Worm (Caenorhabditis elegans) whole organism, young adult: ENCODE results near the gene Y43F8B.3.

Experiments used
- B0035.1 ChIP-seq: sonication (generic microtip); optimal IDR thresholded peaks from 2 replicates; lab custom pipeline; 2016; ENCODE audit warnings: missing genetic modification characterization, mild to moderate bottlenecking, missing compliant biosample characterization, missing genotype, missing genetic modification reagents
- B0261.1 ChIP-seq: sonication (generic microtip); optimal IDR thresholded peaks from 2 replicates; lab custom pipeline; 2016; ENCODE audit warnings: mild to moderate bottlenecking, missing genetic modification characterization, moderate library complexity, missing compliant biosample characterization
- B0336.3 ChIP-seq: fragments of 200-800 bp; sonication (Bioruptor generic); IDR thresholded peaks from 2 replicates; pipeline ENCODE4 v1.3.6; 2022; ENCODE audit warnings: missing genetic modification characterization, missing compliant biosample characterization
- C06A6.2 ChIP-seq: fragments of 200-800 bp; sonication (Bioruptor generic); conservative IDR thresholded peaks from 2 replicates; pipeline ENCODE4 v1.3.6; 2022; ENCODE audit warnings: missing genetic modification characterization, missing compliant biosample characterization
- C17E4.6 ChIP-seq: fragments of 200-800 bp; sonication (Bioruptor generic); IDR thresholded peaks from 2 replicates; pipeline ENCODE4 v1.3.6; 2022; ENCODE audit warnings: missing genetic modification reagents, missing genetic modification characterization, missing compliant biosample characterization
- F23B12.7 ChIP-seq: sonication (generic microtip); optimal IDR thresholded peaks from 2 replicates; lab custom pipeline; 2017; ENCODE audit warnings: missing genetic modification characterization, mild to moderate bottlenecking, missing compliant biosample characterization, antibody characterized with exemption, moderate library complexity; ENCODE audit not compliant: insufficient read depth
- F37B4.10 ChIP-seq: fragments of 200-800 bp; sonication (Bioruptor generic); IDR thresholded peaks from 2 replicates; pipeline ENCODE4 v1.3.6; 2022; ENCODE audit warnings: missing genetic modification characterization, missing compliant biosample characterization
- F52B5.7 ChIP-seq: sonication (generic microtip); optimal IDR thresholded peaks from 2 replicates; lab custom pipeline; 2016; ENCODE audit warnings: mild to moderate bottlenecking, missing genetic modification characterization, missing compliant biosample characterization
- Y53F4B.3 ChIP-seq: fragments of 200-800 bp; sonication (Bioruptor generic); IDR thresholded peaks from 2 replicates; pipeline ENCODE4 v1.3.6; 2022; ENCODE audit warnings: missing genetic modification reagents, missing genetic modification characterization, missing compliant biosample characterization
- Y56A3A.18 ChIP-seq: fragments of 200-800 bp; sonication (Bioruptor generic); IDR thresholded peaks from 2 replicates; pipeline ENCODE4 v1.3.6; 2022; ENCODE audit warnings: missing genetic modification reagents, missing genetic modification characterization, missing compliant biosample characterization
- akir-1 ChIP-seq: fragments of 200-800 bp; sonication (Bioruptor generic); optimal IDR thresholded peaks from 2 replicates; lab custom pipeline; 2018; ENCODE audit warnings: mild to moderate bottlenecking, missing genetic modification characterization, moderate library complexity, missing compliant biosample characterization
- athp-1 ChIP-seq: sonication (generic microtip); optimal IDR thresholded peaks from 2 replicates; lab custom pipeline; 2017; ENCODE audit warnings: mild to moderate bottlenecking, missing genetic modification characterization, missing compliant biosample characterization
- ceh-100 ChIP-seq: fragments of 200-800 bp; sonication (Bioruptor generic); IDR thresholded peaks from 2 replicates; pipeline ENCODE4 v1.3.6; 2022; ENCODE audit warnings: missing genetic modification reagents, missing genetic modification characterization, missing compliant biosample characterization
- ceh-79 ChIP-seq: sonication (generic microtip); optimal IDR thresholded peaks from 2 replicates; lab custom pipeline; 2017; ENCODE audit warnings: mild to moderate bottlenecking, missing genetic modification characterization, missing compliant biosample characterization
- dox-1 ChIP-seq: fragments of 200-800 bp; sonication (Bioruptor generic); IDR thresholded peaks from 2 replicates; pipeline ENCODE4 v1.3.6; 2022; ENCODE audit warnings: missing genetic modification reagents, missing genetic modification characterization, missing compliant biosample characterization
- dpl-1 ChIP-seq: fragments of 150-350 bp; optimal IDR thresholded peaks from 2 replicates; lab custom pipeline; 2014; ENCODE audit warnings: missing biosample characterization, missing genetic modification reagents, missing genetic modification characterization
- efl-1 ChIP-seq: fragments of 150-350 bp; optimal IDR thresholded peaks from 2 replicates; lab custom pipeline; 2014; ENCODE audit warnings: missing biosample characterization, missing genetic modification reagents, missing genetic modification characterization
- egl-44 ChIP-seq: fragments of 200-800 bp; sonication (Bioruptor generic); IDR thresholded peaks from 2 replicates; pipeline ENCODE4 v1.3.6; 2022; ENCODE audit warnings: missing genetic modification reagents, missing genetic modification characterization, missing compliant biosample characterization
- egrh-3 ChIP-seq: fragments of 200-800 bp; sonication (Bioruptor generic); IDR thresholded peaks from 2 replicates; pipeline ENCODE4 v1.3.6; 2022; ENCODE audit warnings: missing genetic modification reagents, missing genetic modification characterization, missing compliant biosample characterization
- ets-4 ChIP-seq: fragments of 200-800 bp; sonication (Bioruptor generic); optimal IDR thresholded peaks from 2 replicates; lab custom pipeline; 2018; ENCODE audit warnings: mild to moderate bottlenecking, missing genetic modification characterization, missing compliant biosample characterization
- hlh-12 ChIP-seq: sonication (generic microtip); optimal IDR thresholded peaks from 2 replicates; lab custom pipeline; 2016; ENCODE audit warnings: missing genetic modification characterization, missing compliant biosample characterization
- hmg-1.2 ChIP-seq: fragments of 200-800 bp; sonication (Bioruptor generic); IDR thresholded peaks from 2 replicates; pipeline ENCODE4 v1.3.6; 2022; ENCODE audit warnings: missing genetic modification reagents, missing genetic modification characterization, missing compliant biosample characterization
- hsf-1 ChIP-seq: fragments of 200-800 bp; sonication (Bioruptor generic); IDR thresholded peaks from 2 replicates; pipeline ENCODE4 v1.3.6; 2022; ENCODE audit warnings: missing genetic modification reagents, missing genetic modification characterization, missing compliant biosample characterization
- let-526 ChIP-seq: fragments of 200-800 bp; sonication (Bioruptor generic); IDR thresholded peaks from 2 replicates; pipeline ENCODE4 v1.3.6; 2022; ENCODE audit warnings: missing genetic modification reagents, missing genetic modification characterization, missing compliant biosample characterization
- lir-1 ChIP-seq: fragments of 200-800 bp; sonication (Bioruptor generic); conservative IDR thresholded peaks from 2 replicates; pipeline ENCODE4 v1.3.6; 2022; ENCODE audit warnings: missing genetic modification reagents, missing genetic modification characterization, missing compliant biosample characterization
- lsy-27 ChIP-seq: sonication (generic microtip); optimal IDR thresholded peaks from 2 replicates; lab custom pipeline; 2017; ENCODE audit warnings: missing genetic modification characterization, mild to moderate bottlenecking, missing compliant biosample characterization, antibody characterized with exemption, missing genotype, borderline replicate concordance; ENCODE audit not compliant: insufficient read depth
- madf-3 ChIP-seq: fragments of 200-800 bp; sonication (Bioruptor generic); IDR thresholded peaks from 2 replicates; pipeline ENCODE4 v1.3.6; 2022; ENCODE audit warnings: missing genetic modification reagents, missing genetic modification characterization, missing compliant biosample characterization
- madf-8 ChIP-seq: fragments of 200-800 bp; sonication (Bioruptor generic); conservative IDR thresholded peaks from 2 replicates; pipeline ENCODE4 v1.3.6; 2022; ENCODE audit warnings: missing genetic modification reagents, missing genetic modification characterization, missing compliant biosample characterization
- mcd-1 ChIP-seq: fragments of 200-800 bp; sonication (Bioruptor generic); IDR thresholded peaks from 2 replicates; pipeline ENCODE4 v1.3.6; 2022; ENCODE audit warnings: missing genetic modification reagents, missing genetic modification characterization, missing compliant biosample characterization
- nhr-179 ChIP-seq: sonication (generic microtip); optimal IDR thresholded peaks from 2 replicates; lab custom pipeline; 2016; ENCODE audit warnings: mild to moderate bottlenecking, missing genetic modification characterization, missing compliant biosample characterization
- rec-8 ChIP-seq, 2 experiments: sonication (generic microtip); optimal IDR thresholded peaks; 2 replicates each; lab custom pipeline; 2016; ENCODE audit warnings: mild to moderate bottlenecking in 2 of 2, missing genetic modification characterization in 2 of 2, missing genetic modification reagents in 2 of 2, missing genotype in 2 of 2, missing biosample characterization in 1 of 2, missing compliant biosample characterization in 1 of 2, moderate library complexity in 1 of 2
- rpc-1 ChIP-seq, 2 experiments: fragments of 150-350 bp in 1 of 2; sonication (generic microtip) in 1 of 2; optimal IDR thresholded peaks; 2 replicates each; lab custom pipeline; 2014 to 2018; ENCODE audit warnings: missing biosample characterization in 1 of 2, missing genetic modification characterization in 1 of 2, missing genetic modification reagents in 1 of 2, missing genotype in 1 of 2
- sea-2 ChIP-seq: fragments of 200-800 bp; sonication (Bioruptor generic); IDR thresholded peaks from 2 replicates; pipeline ENCODE4 v1.3.6; 2022; ENCODE audit warnings: missing genetic modification characterization, missing compliant biosample characterization
- snpc-1.3 ChIP-seq: sonication (generic microtip); optimal IDR thresholded peaks from 2 replicates; lab custom pipeline; 2017; ENCODE audit warnings: missing genetic modification characterization, mild to moderate bottlenecking, missing compliant biosample characterization, antibody characterized with exemption, moderate library complexity, missing genotype, missing genetic modification reagents; ENCODE audit not compliant: insufficient read depth
- snpc-4 ChIP-seq, 5 experiments: fragments of 150-350 bp in 1 of 5; sonication (generic microtip) in 4 of 5; optimal IDR thresholded peaks; 2 replicates each; lab custom pipeline; 2014 to 2018; ENCODE audit warnings: missing genetic modification characterization in 5 of 5, missing biosample characterization in 3 of 5, antibody characterized with exemption in 2 of 5, mild to moderate bottlenecking in 2 of 5, missing compliant biosample characterization in 2 of 5, missing genotype in 2 of 5, moderate library complexity in 2 of 5, missing genetic modification reagents in 1 of 5
- somi-1 ChIP-seq: fragments of 200-800 bp; sonication (Bioruptor generic); optimal IDR thresholded peaks from 2 replicates; lab custom pipeline; 2018; ENCODE audit warnings: mild to moderate bottlenecking, missing genetic modification characterization, missing compliant biosample characterization
- sptf-2 ChIP-seq: fragments of 200-800 bp; sonication (Bioruptor generic); optimal IDR thresholded peaks from 2 replicates; lab custom pipeline; 2018; ENCODE audit warnings: mild to moderate bottlenecking, missing genetic modification characterization, missing compliant biosample characterization
- tbp1 ChIP-seq: fragments of 200-800 bp; sonication (Bioruptor generic); optimal IDR thresholded peaks from 2 replicates; lab custom pipeline; 2018; ENCODE audit warnings: mild to moderate bottlenecking, missing genetic modification characterization, missing compliant biosample characterization
- tbx-9 ChIP-seq: sonication (generic microtip); optimal IDR thresholded peaks from 2 replicates; lab custom pipeline; 2016; ENCODE audit warnings: borderline replicate concordance, missing genetic modification characterization, inconsistent platforms, missing compliant biosample characterization
- tlf-1 ChIP-seq: fragments of 200-800 bp; sonication (Bioruptor generic); optimal IDR thresholded peaks from 2 replicates; lab custom pipeline; 2018; ENCODE audit warnings: mild to moderate bottlenecking, missing genetic modification characterization, missing compliant biosample characterization
- zfh-2 ChIP-seq: fragments of 200-800 bp; sonication (Bioruptor generic); conservative IDR thresholded peaks from 2 replicates; pipeline ENCODE4 v1.3.6; 2022; ENCODE audit warnings: missing genetic modification reagents, missing genetic modification characterization, missing compliant biosample characterization
- zim-3 ChIP-seq: sonication (generic microtip); optimal IDR thresholded peaks from 2 replicates; lab custom pipeline; 2017; ENCODE audit warnings: mild to moderate bottlenecking, missing genetic modification characterization, moderate library complexity, missing compliant biosample characterization
- ztf-22 ChIP-seq: fragments of 200-800 bp; sonication (Bioruptor generic); optimal IDR thresholded peaks from 2 replicates; lab custom pipeline; 2018; ENCODE audit warnings: mild to moderate bottlenecking, missing genetic modification characterization, moderate library complexity, missing compliant biosample characterization
- ztf-28 ChIP-seq: fragments of 200-800 bp; sonication (Bioruptor generic); IDR thresholded peaks from 2 replicates; pipeline ENCODE4 v1.3.6; 2022; ENCODE audit warnings: missing genetic modification reagents, missing genetic modification characterization, missing compliant biosample characterization

Y43F8B.3 gene

ce11 chrV:19495145-19495544, 7.8 kb upstream of the Y43F8B.3 start:
- no peak for TF ChIP-seq let-526 (GFP tag; lab: Robert Waterston, UW)
- TF ChIP-seq rpc-1 (optimal IDR thresholded peaks at IDR 0.05; lab: Kevin White, UChicago), result no peak
- TF ChIP-seq rpc-1 (tag; optimal IDR thresholded peaks at IDR 0.05; lab: Kevin White, UChicago), result peak; percentile 22
- TF ChIP-seq mcd-1 (GFP tag; lab: Robert Waterston, UW), result 0 out of 2 replicates have a peak, but pooled peaks have one; percentile 11
- no peak for TF ChIP-seq B0336.3
- TF ChIP-seq lsy-27, result no peak
- no peak for TF ChIP-seq hlh-12 (tag; lab: Kevin White, UChicago)
- no peak for TF ChIP-seq madf-3 (GFP tag; lab: Robert Waterston, UW)
- TF ChIP-seq B0035.1, result no peak
- 0 out of 2 replicates have a peak, but pooled peaks have one; percentile 36 for TF ChIP-seq ztf-28
- TF ChIP-seq rec-8 (tag; optimal IDR thresholded peaks at IDR 0.05; lab: Kevin White, UChicago), result no peak
- TF ChIP-seq nhr-179, result no peak
- TF ChIP-seq ztf-22 (GFP tag; lab: Kevin White, UChicago), result no peak
- no peak for TF ChIP-seq F52B5.7 (tag; lab: Kevin White, UChicago)
- no peak for TF ChIP-seq F23B12.7 (tag; lab: Kevin White, UChicago)
- TF ChIP-seq zfh-2, result peak; percentile 83
- no peak for TF ChIP-seq somi-1 (GFP tag; lab: Kevin White, UChicago)
- no peak for TF ChIP-seq Y56A3A.18 (GFP tag; lab: Robert Waterston, UW)
- no peak for TF ChIP-seq dpl-1 (GFP tag; lab: Kevin White, UChicago)
- no peak for TF ChIP-seq tbp1 (GFP tag; lab: Kevin White, UChicago)
- no peak for TF ChIP-seq tlf-1 (GFP tag; lab: Kevin White, UChicago)
- no peak for TF ChIP-seq C17E4.6 (GFP tag; lab: Robert Waterston, UW)
- TF ChIP-seq egrh-3 (GFP tag; lab: Robert Waterston, UW), result peak; percentile 72; the same call in 1 of the 2 replicates
- TF ChIP-seq F37B4.10 (GFP tag; lab: Robert Waterston, UW), result no peak
- no peak for TF ChIP-seq ceh-79 (tag; lab: Kevin White, UChicago)
- TF ChIP-seq, all 124 proteins: peak for 5

ce11 chrV:19495587-19495986, 7.3 kb upstream of the Y43F8B.3 start, which contains the start of gene scl-21:
Gene scl-21, minus strand, starts transcription at chrV:19495687.
- TF ChIP-seq snpc-4 (GFP tag; optimal IDR thresholded peaks at IDR 0.05; lab: Kevin White, UChicago) (no peak), snpc-4 (tag; optimal IDR thresholded peaks at IDR 0.05; lab: Kevin White, UChicago) (no peak)

ce11 chrV:19497087-19497486, 5.8 kb upstream of the Y43F8B.3 start:
- TF ChIP-seq Y53F4B.3 (GFP tag; lab: Robert Waterston, UW) (no peak), C06A6.2 (no peak), egl-44 (GFP tag; lab: Robert Waterston, UW) (no peak), hsf-1 (GFP tag; lab: Robert Waterston, UW) (no peak), akir-1 (no peak), ets-4 (GFP tag; lab: Kevin White, UChicago) (no peak), dox-1 (no peak), tbp1 (GFP tag; lab: Kevin White, UChicago) (peak; percentile 69), let-526 (GFP tag; lab: Robert Waterston, UW) (no peak), snpc-1.3 (tag; lab: Kevin White, UChicago) (no peak), sea-2 (GFP tag; lab: Robert Waterston, UW) (no peak), hmg-1.2 (GFP tag; lab: Robert Waterston, UW) (peak; percentile 36; the same call in 1 of the 2 replicates), lir-1 (no peak), sptf-2 (GFP tag; lab: Kevin White, UChicago) (no peak), madf-8 (no peak), ceh-100 (no peak), zim-3 (tag; lab: Kevin White, UChicago) (no peak), rpc-1 (optimal IDR thresholded peaks at IDR 0.05; lab: Kevin White, UChicago) (peak; percentile 30), rpc-1 (tag; optimal IDR thresholded peaks at IDR 0.05; lab: Kevin White, UChicago) (peak; percentile 65), B0261.1 (tag; lab: Kevin White, UChicago) (peak; percentile 46), athp-1 (tag; lab: Kevin White, UChicago) (no peak), tbx-9 (tag; lab: Kevin White, UChicago) (no peak), efl-1 (GFP tag; lab: Kevin White, UChicago) (no peak)
